Fruit fly (Drosophila melanogaster) whole organism, prepupa: ENCODE results near the gene Vajk1.

ENCODE experiments used
- Blimp-1 ChIP-seq: fragments of 200-800 bp; sonication (Bioruptor generic); optimal IDR thresholded peaks from 3 replicates; lab custom pipeline; 2017; ENCODE audit warnings: missing biosample characterization, missing genetic modification characterization, mild to moderate bottlenecking, moderate library complexity, missing genetic modification reagents
- CG10631 ChIP-seq: fragments of 200-800 bp; sonication (Bioruptor generic); optimal IDR thresholded peaks from 2 replicates; lab custom pipeline; 2016; ENCODE audit warnings: missing biosample characterization, missing genetic modification characterization
- CG10669 ChIP-seq: fragments of 200-800 bp; sonication (Bioruptor generic); optimal IDR thresholded peaks from 3 replicates; lab custom pipeline; 2018; ENCODE audit warnings: missing biosample characterization, mild to moderate bottlenecking, missing genetic modification characterization, moderate library complexity
- CG11294 ChIP-seq: fragments of 200-800 bp; sonication (Bioruptor generic); IDR thresholded peaks from 2 replicates; pipeline ENCODE4 v1.3.6; 2022; ENCODE audit warnings: missing biosample characterization, missing genetic modification characterization
- CG11762 ChIP-seq: fragments of 200-800 bp; sonication (Bioruptor generic); optimal IDR thresholded peaks from 3 replicates; lab custom pipeline; 2016; ENCODE audit warnings: missing biosample characterization, missing genetic modification characterization; ENCODE audit not compliant: insufficient read depth
- CG11902 ChIP-seq: fragments of 200-800 bp; sonication (Bioruptor generic); optimal IDR thresholded peaks from 3 replicates; lab custom pipeline; 2016; ENCODE audit warnings: missing biosample characterization, missing genetic modification characterization
- CG15336 ChIP-seq: fragments of 200-800 bp; sonication (Bioruptor generic); IDR thresholded peaks from 2 replicates; pipeline ENCODE4 v1.3.6; 2022; ENCODE audit warnings: missing biosample characterization, missing genetic modification characterization
- CG34406 ChIP-seq: fragments of 200-800 bp; sonication (Bioruptor generic); optimal IDR thresholded peaks from 3 replicates; lab custom pipeline; 2016; ENCODE audit warnings: missing biosample characterization, missing genetic modification characterization
- CG3919 ChIP-seq: fragments of 200-800 bp; sonication (Bioruptor generic); optimal IDR thresholded peaks from 3 replicates; lab custom pipeline; 2016; ENCODE audit warnings: missing biosample characterization, missing genetic modification characterization
- CG4318 ChIP-seq: fragments of 200-800 bp; sonication (Bioruptor generic); optimal IDR thresholded peaks from 3 replicates; lab custom pipeline; 2017; ENCODE audit warnings: missing biosample characterization, mild to moderate bottlenecking, missing genetic modification characterization
- CG6163 ChIP-seq: fragments of 200-800 bp; sonication (Bioruptor generic); IDR thresholded peaks from 3 replicates; pipeline ENCODE4 v1.3.6; 2022; ENCODE audit warnings: missing biosample characterization, missing genetic modification characterization
- CG6276 ChIP-seq: fragments of 200-800 bp; sonication (Bioruptor generic); optimal IDR thresholded peaks from 2 replicates; lab custom pipeline; 2017; ENCODE audit warnings: missing biosample characterization, mild to moderate bottlenecking, missing genetic modification characterization
- CG6792 ChIP-seq: fragments of 200-800 bp; sonication (Bioruptor generic); optimal IDR thresholded peaks from 3 replicates; lab custom pipeline; 2016; ENCODE audit warnings: missing biosample characterization, missing genetic modification characterization
- CG6808 ChIP-seq: fragments of 200-800 bp; sonication (Bioruptor generic); optimal IDR thresholded peaks from 3 replicates; lab custom pipeline; 2017; ENCODE audit warnings: missing biosample characterization, missing genetic modification characterization, mild to moderate bottlenecking, moderate library complexity, missing genetic modification reagents
- CG7368 ChIP-seq: fragments of 200-800 bp; sonication (Bioruptor generic); optimal IDR thresholded peaks from 3 replicates; lab custom pipeline; 2016; ENCODE audit warnings: missing biosample characterization, missing genetic modification characterization
- CG8119 ChIP-seq: fragments of 200-800 bp; sonication (Bioruptor generic); IDR thresholded peaks from 3 replicates; pipeline ENCODE4 v1.3.6; 2022; ENCODE audit warnings: missing biosample characterization, missing genetic modification characterization
- CG8319 ChIP-seq: fragments of 200-800 bp; sonication (Bioruptor generic); optimal IDR thresholded peaks from 3 replicates; lab custom pipeline; 2016; ENCODE audit warnings: missing biosample characterization, missing genetic modification characterization
- CG8632 ChIP-seq: fragments of 200-800 bp; sonication (Bioruptor generic); optimal IDR thresholded peaks from 3 replicates; lab custom pipeline; 2016; ENCODE audit warnings: missing biosample characterization, missing genetic modification characterization
- CG9139 ChIP-seq: fragments of 200-800 bp; sonication (Bioruptor generic); optimal IDR thresholded peaks from 3 replicates; lab custom pipeline; 2017; ENCODE audit warnings: missing biosample characterization, mild to moderate bottlenecking, missing genetic modification characterization
- Eip75B ChIP-seq: fragments of 200-800 bp; sonication (Bioruptor generic); optimal IDR thresholded peaks from 3 replicates; lab custom pipeline; 2016; ENCODE audit warnings: missing biosample characterization, missing genetic modification characterization
- Eip78C ChIP-seq: fragments of 200-800 bp; sonication (Bioruptor generic); peaks from one replicate; lab custom pipeline; 2016; ENCODE audit warnings: missing biosample characterization, missing genetic modification characterization
- Ets96B ChIP-seq: fragments of 200-800 bp; optimal IDR thresholded peaks from 2 replicates; lab custom pipeline; 2019; ENCODE audit warnings: missing biosample characterization, mild to moderate bottlenecking, missing genetic modification characterization, moderate library complexity
- Hr38 ChIP-seq: sonication (Bioruptor generic); optimal IDR thresholded peaks from 2 replicates; lab custom pipeline; 2016; ENCODE audit warnings: missing biosample characterization, missing genetic modification characterization
- Hr4 ChIP-seq: fragments of 200-800 bp; sonication (Bioruptor generic); optimal IDR thresholded peaks from 3 replicates; lab custom pipeline; 2016; ENCODE audit warnings: missing biosample characterization, missing genetic modification characterization
- Lpt ChIP-seq: fragments of 200-800 bp; sonication (Bioruptor generic); optimal IDR thresholded peaks from 3 replicates; lab custom pipeline; 2016; ENCODE audit warnings: missing biosample characterization, missing genetic modification characterization
- OdsH ChIP-seq: fragments of 200-800 bp; sonication (Bioruptor generic); optimal IDR thresholded peaks from 3 replicates; lab custom pipeline; 2016; ENCODE audit warnings: missing biosample characterization, missing genetic modification characterization
- Smox ChIP-seq: fragments of 200-800 bp; sonication (Bioruptor generic); optimal IDR thresholded peaks from 3 replicates; lab custom pipeline; 2016; ENCODE audit warnings: missing biosample characterization, missing genetic modification characterization
- Sox102F ChIP-seq: fragments of 200-800 bp; sonication (Bioruptor generic); optimal IDR thresholded peaks from 2 replicates; lab custom pipeline; 2016; ENCODE audit warnings: missing biosample characterization, mild to moderate bottlenecking, missing genetic modification characterization
- Sox14 ChIP-seq: fragments of 200-800 bp; sonication (Bioruptor generic); optimal IDR thresholded peaks from 3 replicates; lab custom pipeline; 2016; ENCODE audit warnings: missing biosample characterization, missing genetic modification characterization
- Sox15 ChIP-seq: fragments of 200-800 bp; sonication (Bioruptor generic); optimal IDR thresholded peaks from 3 replicates; lab custom pipeline; 2016; ENCODE audit warnings: missing biosample characterization, missing genetic modification characterization
- achi ChIP-seq: fragments of 200-800 bp; sonication (Bioruptor generic); optimal IDR thresholded peaks from 3 replicates; lab custom pipeline; 2016; ENCODE audit warnings: missing biosample characterization, missing genetic modification characterization
- acj6 ChIP-seq: fragments of 200-800 bp; sonication (Bioruptor generic); optimal IDR thresholded peaks from 3 replicates; lab custom pipeline; 2016; ENCODE audit warnings: missing biosample characterization, missing genetic modification characterization
- dac ChIP-seq: fragments of 200-800 bp; sonication (Bioruptor generic); optimal IDR thresholded peaks from 2 replicates; lab custom pipeline; 2017; ENCODE audit warnings: missing biosample characterization, mild to moderate bottlenecking, missing genetic modification characterization
- dsx ChIP-seq: fragments of 200-800 bp; optimal IDR thresholded peaks from 3 replicates; lab custom pipeline; 2019; ENCODE audit warnings: missing biosample characterization, mild to moderate bottlenecking, missing genetic modification characterization, moderate library complexity; ENCODE audit not compliant: poor library complexity, severe bottlenecking
- eg ChIP-seq: fragments of 200-800 bp; sonication (Bioruptor generic); IDR thresholded peaks from 3 replicates; pipeline ENCODE4 v1.3.6; 2022; ENCODE audit warnings: missing biosample characterization, missing genetic modification characterization
- esn ChIP-seq: fragments of 200-800 bp; sonication (Bioruptor generic); optimal IDR thresholded peaks from 2 replicates; lab custom pipeline; 2016; ENCODE audit warnings: missing biosample characterization, mild to moderate bottlenecking, missing genetic modification characterization, moderate library complexity
- fd59A ChIP-seq: fragments of 200-800 bp; sonication (Bioruptor generic); optimal IDR thresholded peaks from 2 replicates; lab custom pipeline; 2017; ENCODE audit warnings: missing biosample characterization, mild to moderate bottlenecking, missing genetic modification characterization, missing genetic modification reagents
- fkh ChIP-seq: fragments of 200-800 bp; sonication (Bioruptor generic); optimal IDR thresholded peaks from 3 replicates; lab custom pipeline; 2017; ENCODE audit warnings: missing biosample characterization, mild to moderate bottlenecking, missing genetic modification characterization, moderate library complexity
- lz ChIP-seq: fragments of 200-800 bp; sonication (Bioruptor generic); optimal IDR thresholded peaks from 3 replicates; lab custom pipeline; 2016; ENCODE audit warnings: missing biosample characterization, missing genetic modification characterization
- net ChIP-seq: fragments of 200-800 bp; sonication (Bioruptor generic); optimal IDR thresholded peaks from 3 replicates; lab custom pipeline; 2016; ENCODE audit warnings: missing biosample characterization, missing genetic modification characterization
- pdm3 ChIP-seq: fragments of 200-800 bp; sonication (Bioruptor generic); optimal IDR thresholded peaks from 3 replicates; lab custom pipeline; 2016; ENCODE audit warnings: missing biosample characterization, missing genetic modification characterization
- salr ChIP-seq, 2 experiments: fragments of 200-800 bp; sonication (Bioruptor generic); optimal IDR thresholded peaks; 3 replicates each; lab custom pipeline; 2016 to 2018; ENCODE audit warnings: missing biosample characterization in 2 of 2, missing genetic modification characterization in 2 of 2, mild to moderate bottlenecking in 1 of 2
- spab ChIP-seq: fragments of 200-800 bp; sonication (Bioruptor generic); optimal IDR thresholded peaks from 2 replicates; lab custom pipeline; 2017; ENCODE audit warnings: missing biosample characterization, mild to moderate bottlenecking, missing genetic modification characterization, missing genetic modification reagents
- ss ChIP-seq, 2 experiments: fragments of 200-800 bp; sonication (Bioruptor generic); optimal IDR thresholded peaks; 2 replicates in 1 of 2; 3 replicates in 1 of 2; lab custom pipeline; 2017 to 2018; ENCODE audit warnings: mild to moderate bottlenecking in 2 of 2, missing biosample characterization in 2 of 2, missing genetic modification characterization in 2 of 2, moderate library complexity in 1 of 2
- svp ChIP-seq: fragments of 200-800 bp; sonication (Bioruptor generic); peaks from one replicate; lab custom pipeline; 2016; ENCODE audit warnings: missing biosample characterization, missing genetic modification characterization
- vri ChIP-seq: fragments of 200-800 bp; sonication (Bioruptor generic); optimal IDR thresholded peaks from 3 replicates; lab custom pipeline; 2016; ENCODE audit warnings: missing biosample characterization, mild to moderate bottlenecking, missing genetic modification characterization

Vajk1 gene

DNA sequence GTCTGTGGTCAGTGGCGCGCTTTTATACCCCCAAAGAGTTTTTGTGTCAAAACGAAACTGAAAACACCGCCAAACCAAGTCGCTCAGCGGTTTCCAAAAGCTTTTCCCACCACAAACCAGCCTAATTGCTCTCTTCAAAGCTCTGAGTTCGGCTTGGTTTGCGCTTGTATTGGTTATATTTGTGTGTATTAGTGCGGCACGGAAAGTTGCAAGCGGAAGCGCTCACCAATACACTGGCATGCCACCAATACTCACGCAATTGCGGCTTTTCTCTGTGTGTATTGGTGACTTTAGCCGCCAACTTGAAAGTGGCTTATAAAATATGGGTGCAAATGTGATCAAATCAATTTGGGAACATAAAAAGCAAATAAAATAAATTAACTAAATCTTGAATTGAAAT lies 24.1 kb upstream of the Vajk1 start, which contains the start of gene Vajk3:
Gene Vajk3 (minus strand): TSS at position 1 of the 400 bp plus-strand sequence.
- no peak for TF ChIP-seq CG8319 (GFP tag; lab: Kevin White, UChicago)
- TF ChIP-seq eg (GFP tag; lab: Robert Waterston, UW) = 0 out of 3 replicates have a peak, but pooled peaks have one; percentile 16

DNA sequence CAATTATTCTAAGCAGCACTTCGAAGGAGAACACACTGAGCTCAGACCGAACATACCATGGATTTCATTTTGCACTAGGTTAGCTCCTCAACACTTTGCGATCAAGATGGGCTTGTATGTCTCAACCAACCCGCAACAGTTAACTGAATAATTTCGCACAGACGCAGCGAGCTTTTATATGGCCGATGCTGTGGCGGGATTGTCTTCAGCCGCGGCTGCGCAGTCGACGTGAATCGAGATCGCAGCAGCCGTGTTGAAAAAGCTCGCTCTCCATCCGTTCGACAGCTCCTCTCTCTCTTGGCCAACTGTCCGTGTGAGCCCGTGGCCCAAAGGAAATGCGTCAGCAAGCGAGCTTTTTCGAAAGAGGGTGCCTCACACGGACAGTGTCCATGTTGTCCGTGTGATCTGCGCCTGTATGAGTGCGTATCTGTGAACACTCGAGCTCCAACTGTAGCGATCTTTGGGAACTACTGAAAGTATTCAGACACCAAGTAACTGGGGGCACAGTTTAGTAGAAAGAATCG lies 11.3 kb upstream of the Vajk1 start, which contains the start of gene Vajk2:
Gene Vajk2 (minus strand): TSS at position 151 of the 524 bp plus-strand sequence.
- TF ChIP-seq eg (GFP tag; lab: Robert Waterston, UW) (peak; percentile 42; the same call in 1 of the 3 replicates), spab (no peak), dac (GFP tag; lab: Kevin White, UChicago) (no peak), Eip78C (GFP tag; lab: Kevin White, UChicago) (peak; percentile 42), CG15336 (0 out of 2 replicates have a peak, but pooled peaks have one; percentile 16)

DNA sequence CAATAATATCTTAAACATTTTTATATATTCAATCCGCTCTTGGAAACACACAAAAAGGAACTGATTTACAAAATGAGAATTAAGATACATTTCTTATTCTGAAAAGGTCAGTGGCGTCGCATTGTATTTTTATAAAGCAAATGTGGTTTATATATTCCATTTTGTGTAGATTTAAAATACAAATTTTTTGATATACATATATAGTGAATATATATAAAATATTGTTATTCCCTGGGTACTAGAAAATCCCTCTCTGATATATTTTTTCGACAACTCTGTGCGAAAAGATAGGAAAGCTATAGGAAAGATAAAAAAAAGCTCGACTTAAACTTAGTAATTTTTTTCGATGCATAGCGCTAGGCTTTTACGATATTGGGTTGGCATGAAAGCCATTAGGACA lies 8.0 kb upstream of the Vajk1 start, which contains the start of gene CG42711:
Gene CG42711 (minus strand): TSS at position 45 of the 400 bp plus-strand sequence.
- TF ChIP-seq acj6 (GFP tag; lab: Kevin White, UChicago) = peak; percentile 37
- no peak for TF ChIP-seq CG6163
- TF ChIP-seq lz = no peak
- TF ChIP-seq Blimp-1 (GFP tag; lab: Kevin White, UChicago) = no peak
- peak; percentile 3 for TF ChIP-seq CG3919 (GFP tag; lab: Kevin White, UChicago)
- no peak for TF ChIP-seq salr (GFP tag; optimal IDR thresholded peaks at IDR 0.05; lab: Kevin White, UChicago)
- no peak for TF ChIP-seq Smox (GFP tag; lab: Kevin White, UChicago)
- no peak for TF ChIP-seq Sox15
- TF ChIP-seq CG34406 (GFP tag; lab: Kevin White, UChicago) = peak; percentile 5
- TF ChIP-seq Hr4 = peak; percentile 30
- TF ChIP-seq CG4318 (GFP tag; lab: Kevin White, UChicago) = no peak
- no peak for TF ChIP-seq spab
- TF ChIP-seq CG11762 (GFP tag; lab: Kevin White, UChicago) = no peak
- TF ChIP-seq CG8632 (GFP tag; lab: Kevin White, UChicago) = peak; percentile 38
- TF ChIP-seq CG9139 (GFP tag; lab: Kevin White, UChicago) = no peak
- no peak for TF ChIP-seq ss (GFP tag; optimal IDR thresholded peaks at IDR 0.05; lab: Kevin White, UChicago)
- peak; percentile 10 for TF ChIP-seq pdm3
- TF ChIP-seq dac (GFP tag; lab: Kevin White, UChicago) = no peak
- peak; percentile 18 for TF ChIP-seq achi (GFP tag; lab: Kevin White, UChicago)
- TF ChIP-seq CG11902 = no peak
- TF ChIP-seq svp (GFP tag; lab: Kevin White, UChicago) = peak; percentile 57
- TF ChIP-seq net (GFP tag; lab: Kevin White, UChicago) = peak; percentile 18
- no peak for TF ChIP-seq Ets96B (tag; lab: Kevin White, UChicago)
- TF ChIP-seq esn (GFP tag; lab: Kevin White, UChicago) = no peak
- TF ChIP-seq Sox102F (GFP tag; lab: Kevin White, UChicago) = no peak
- TF ChIP-seq fd59A (GFP tag; lab: Kevin White, UChicago) = no peak
- peak; percentile 81 for TF ChIP-seq CG15336
- TF ChIP-seq Eip78C (GFP tag; lab: Kevin White, UChicago) = peak; percentile 69
- TF ChIP-seq Lpt (GFP tag; lab: Kevin White, UChicago) = no peak
- TF ChIP-seq CG6276 = peak; percentile 34
- no peak for TF ChIP-seq Sox14 (GFP tag; lab: Kevin White, UChicago)
- TF ChIP-seq CG10631 (GFP tag; lab: Kevin White, UChicago) = peak; percentile 12
- no peak for TF ChIP-seq vri (GFP tag; lab: Kevin White, UChicago)
- TF ChIP-seq CG6808 (GFP tag; lab: Kevin White, UChicago) = no peak
- TF ChIP-seq CG7368 (GFP tag; lab: Kevin White, UChicago) = no peak
- peak; percentile 35 for TF ChIP-seq CG6792
- peak; percentile 50 for TF ChIP-seq OdsH
- TF ChIP-seq dsx (GFP tag; lab: Kevin White, UChicago) = no peak
- no peak for TF ChIP-seq fkh (GFP tag; lab: Kevin White, UChicago)
- peak; percentile 73 for TF ChIP-seq CG8119
- TF ChIP-seq Eip75B (GFP tag; lab: Kevin White, UChicago) = no peak
- peak; percentile 22; the same call in 1 of the 2 replicates for TF ChIP-seq CG11294 (GFP tag; lab: Robert Waterston, UW)
- TF ChIP-seq Hr38 (GFP tag; lab: Kevin White, UChicago) = no peak
- peak; percentile 6 for TF ChIP-seq CG10669
- TF ChIP-seq eg (GFP tag; lab: Robert Waterston, UW) = peak; percentile 78
